Fruit fly (Drosophila melanogaster) whole organism, embryonic: Measurements from ENCODE around the gene CG32483.

Experiments used
- CG10565 ChIP-seq: fragments of 200-800 bp; sonication (Bioruptor generic); optimal IDR thresholded peaks from 3 replicates; lab custom pipeline; 2016; ENCODE audit warnings: missing biosample characterization, mild to moderate bottlenecking, missing genetic modification characterization
- CG12299 ChIP-seq: fragments of 200-800 bp; sonication (Bioruptor generic); optimal IDR thresholded peaks from 2 replicates; lab custom pipeline; 2018; ENCODE audit warnings: missing biosample characterization, mild to moderate bottlenecking, missing genetic modification characterization
- CG13296 ChIP-seq: fragments of 200-800 bp; sonication (Bioruptor generic); optimal IDR thresholded peaks from 3 replicates; lab custom pipeline; 2018; ENCODE audit warnings: missing biosample characterization, mild to moderate bottlenecking, missing genetic modification characterization
- CG15011 ChIP-seq: fragments of 200-800 bp; sonication (Bioruptor generic); optimal IDR thresholded peaks from 3 replicates; lab custom pipeline; 2018; ENCODE audit warnings: missing biosample characterization, mild to moderate bottlenecking, missing genetic modification characterization
- CG1832 ChIP-seq: fragments of 200-800 bp; sonication (Bioruptor generic); optimal IDR thresholded peaks from 2 replicates; lab custom pipeline; 2017; ENCODE audit warnings: missing biosample characterization, mild to moderate bottlenecking, missing genetic modification characterization, inconsistent platforms
- CG18599 ChIP-seq: fragments of 200-800 bp; sonication (Bioruptor generic); optimal IDR thresholded peaks from 3 replicates; lab custom pipeline; 2017; ENCODE audit warnings: missing biosample characterization, missing genetic modification characterization, mild to moderate bottlenecking, moderate library complexity, missing genetic modification reagents
- CG33213 ChIP-seq: fragments of 200-800 bp; sonication (Bioruptor generic); optimal IDR thresholded peaks from 3 replicates; lab custom pipeline; 2016; ENCODE audit warnings: missing biosample characterization, missing genetic modification characterization
- CG3407 ChIP-seq: fragments of 200-800 bp; sonication (Bioruptor generic); optimal IDR thresholded peaks from 2 replicates; lab custom pipeline; 2018; ENCODE audit warnings: missing biosample characterization, mild to moderate bottlenecking, missing genetic modification characterization
- CG4328 ChIP-seq: fragments of 200-800 bp; sonication (Bioruptor generic); optimal IDR thresholded peaks from 3 replicates; lab custom pipeline; 2017; ENCODE audit warnings: missing biosample characterization, missing genetic modification reagents, missing genetic modification characterization
- CG4854 ChIP-seq: fragments of 200-800 bp; sonication (Bioruptor generic); optimal IDR thresholded peaks from 2 replicates; lab custom pipeline; 2016; ENCODE audit warnings: missing biosample characterization, missing genetic modification characterization, inconsistent platforms
- CG5245 ChIP-seq: fragments of 200-800 bp; sonication (Bioruptor generic); optimal IDR thresholded peaks from 3 replicates; lab custom pipeline; 2016; ENCODE audit warnings: missing biosample characterization, missing genetic modification characterization
- CG6683 ChIP-seq: fragments of 200-800 bp; sonication (Bioruptor generic); optimal IDR thresholded peaks from 2 replicates; lab custom pipeline; 2017; ENCODE audit warnings: missing biosample characterization, mild to moderate bottlenecking, missing genetic modification characterization, missing genetic modification reagents
- CHES-1-like ChIP-seq: fragments of 200-800 bp; sonication (Bioruptor generic); optimal IDR thresholded peaks from 2 replicates; lab custom pipeline; 2016; ENCODE audit warnings: missing biosample characterization, missing genetic modification characterization
- CkIIα-i1 ChIP-seq: fragments of 200-800 bp; sonication (Bioruptor generic); IDR thresholded peaks from 2 replicates; pipeline ENCODE4 v1.3.6; 2022; ENCODE audit warnings: missing biosample characterization, missing genetic modification characterization
- D ChIP-seq, 2 experiments: fragments of 200-800 bp in 1 of 2; fragments of >200 bp in 1 of 2; sonication (Bioruptor generic) in 1 of 2; optimal IDR thresholded peaks; 2 replicates in 1 of 2; 3 replicates in 1 of 2; lab custom pipeline; 2017; ENCODE audit warnings: mild to moderate bottlenecking in 1 of 2, missing biosample characterization in 1 of 2, missing genetic modification characterization in 1 of 2, missing genetic modification reagents in 1 of 2
- D19B ChIP-seq: fragments of 200-800 bp; sonication (Bioruptor generic); optimal IDR thresholded peaks from 2 replicates; lab custom pipeline; 2017; ENCODE audit warnings: missing biosample characterization, mild to moderate bottlenecking, missing genetic modification characterization
- Dfd ChIP-seq, 2 experiments: fragments of >200 bp; optimal IDR thresholded peaks; 2 replicates each; lab custom pipeline; 2017; ENCODE audit warnings: missing biosample characterization in 2 of 2, missing genetic modification characterization in 2 of 2
- Dip3 ChIP-seq: fragments of 200-800 bp; sonication (Bioruptor generic); optimal IDR thresholded peaks from 3 replicates; lab custom pipeline; 2016; ENCODE audit warnings: missing biosample characterization, missing genetic modification characterization
- Eip74EF ChIP-seq, 2 experiments: fragments of 200-800 bp in 1 of 2; fragments of >200 bp in 1 of 2; sonication (Bioruptor generic) in 1 of 2; optimal IDR thresholded peaks; 2 replicates each; lab custom pipeline; 2017 to 2019; ENCODE audit warnings: missing biosample characterization in 2 of 2, missing genetic modification characterization in 2 of 2, mild to moderate bottlenecking in 1 of 2, moderate library complexity in 1 of 2
- Myb ChIP-seq: fragments of 200-800 bp; sonication (Bioruptor generic); optimal IDR thresholded peaks from 2 replicates; lab custom pipeline; 2016; ENCODE audit warnings: missing biosample characterization, missing genetic modification characterization
- Neu2 ChIP-seq: fragments of 200-800 bp; sonication (Bioruptor generic); optimal IDR thresholded peaks from 3 replicates; lab custom pipeline; 2016; ENCODE audit warnings: missing biosample characterization, missing genetic modification characterization, borderline replicate concordance
- Nf-YC ChIP-seq: fragments of 200-800 bp; optimal IDR thresholded peaks from 3 replicates; lab custom pipeline; 2019; ENCODE audit warnings: missing biosample characterization, mild to moderate bottlenecking, missing genetic modification characterization, moderate library complexity
- Oaz ChIP-seq: fragments of 200-800 bp; sonication (Bioruptor generic); IDR thresholded peaks from 2 replicates; pipeline ENCODE4 v1.3.6; 2022; ENCODE audit warnings: missing biosample characterization, missing genetic modification characterization
- Optix ChIP-seq: fragments of 200-800 bp; sonication (Bioruptor generic); IDR thresholded peaks from 3 replicates; pipeline ENCODE4 v1.3.6; 2022; ENCODE audit warnings: missing biosample characterization, missing genetic modification characterization
- Pdp1 ChIP-seq, 2 experiments: fragments of 200-800 bp; sonication (Bioruptor generic); optimal IDR thresholded peaks; 3 replicates each; lab custom pipeline; 2016; ENCODE audit warnings: missing biosample characterization in 2 of 2, missing genetic modification characterization in 2 of 2, mild to moderate bottlenecking in 1 of 2, moderate library complexity in 1 of 2
- Sin3A ChIP-seq: fragments of >200 bp; optimal IDR thresholded peaks from 2 replicates; lab custom pipeline; 2018
- Six4 ChIP-seq: fragments of 200-800 bp; sonication (Bioruptor generic); optimal IDR thresholded peaks from 2 replicates; lab custom pipeline; 2016; ENCODE audit warnings: missing biosample characterization, missing genetic modification characterization
- TFAM ChIP-seq: fragments of 200-800 bp; sonication (Bioruptor generic); optimal IDR thresholded peaks from 2 replicates; lab custom pipeline; 2017; ENCODE audit warnings: missing biosample characterization, missing genetic modification characterization, inconsistent platforms
- Tbp ChIP-seq: fragments of >200 bp; optimal IDR thresholded peaks from 2 replicates; lab custom pipeline; 2018; ENCODE audit warnings: missing biosample characterization, missing genetic modification characterization
- YL-1 ChIP-seq: fragments of 200-800 bp; sonication (Bioruptor generic); optimal IDR thresholded peaks from 3 replicates; lab custom pipeline; 2017; ENCODE audit warnings: missing biosample characterization, mild to moderate bottlenecking, missing genetic modification characterization
- abd-A ChIP-seq: fragments of 200-800 bp; sonication (Bioruptor generic); optimal IDR thresholded peaks from 3 replicates; lab custom pipeline; 2019; ENCODE audit warnings: missing biosample characterization, mild to moderate bottlenecking, missing genetic modification characterization, moderate library complexity
- ash1 ChIP-seq: fragments of 200-800 bp; sonication (Bioruptor generic); optimal IDR thresholded peaks from 2 replicates; lab custom pipeline; 2018; ENCODE audit warnings: missing biosample characterization, mild to moderate bottlenecking, missing genetic modification characterization
- ato ChIP-seq: fragments of 200-800 bp; sonication (Bioruptor generic); IDR thresholded peaks from 2 replicates; pipeline ENCODE4 v1.3.6; 2022; ENCODE audit warnings: missing biosample characterization, missing genetic modification characterization; ENCODE audit not compliant: partially characterized antibody
- bab2 ChIP-seq: fragments of 200-800 bp; sonication (Bioruptor generic); optimal IDR thresholded peaks from 2 replicates; lab custom pipeline; 2016; ENCODE audit warnings: missing biosample characterization, missing genetic modification characterization
- caup ChIP-seq: fragments of 200-800 bp; sonication (Bioruptor generic); optimal IDR thresholded peaks from 3 replicates; lab custom pipeline; 2017; ENCODE audit warnings: missing biosample characterization, mild to moderate bottlenecking, missing genetic modification characterization, moderate library complexity; ENCODE audit not compliant: severe bottlenecking
- croc ChIP-seq: fragments of 200-800 bp; sonication (Bioruptor generic); conservative IDR thresholded peaks from 3 replicates; pipeline ENCODE4 v1.3.6; 2022; ENCODE audit warnings: missing biosample characterization, missing genetic modification characterization
- dati ChIP-seq: fragments of 200-800 bp; sonication (Bioruptor generic); IDR thresholded peaks from 2 replicates; pipeline ENCODE4 v1.3.6; 2022; ENCODE audit warnings: missing biosample characterization, missing genetic modification characterization
- dmrt11E ChIP-seq: fragments of 200-800 bp; sonication (Bioruptor generic); optimal IDR thresholded peaks from 3 replicates; lab custom pipeline; 2018; ENCODE audit warnings: missing biosample characterization, mild to moderate bottlenecking, missing genetic modification characterization, moderate library complexity
- fd3F ChIP-seq: fragments of 200-800 bp; sonication (Bioruptor generic); optimal IDR thresholded peaks from 2 replicates; lab custom pipeline; 2018; ENCODE audit warnings: missing biosample characterization, mild to moderate bottlenecking, missing genetic modification characterization, moderate library complexity
- hth ChIP-seq: fragments of >200 bp; optimal IDR thresholded peaks from 2 replicates; lab custom pipeline; 2017; ENCODE audit warnings: inconsistent platforms
- inv ChIP-seq: fragments of 200-800 bp; sonication (Bioruptor generic); IDR thresholded peaks from 2 replicates; pipeline ENCODE4 v1.3.6; 2022; ENCODE audit warnings: missing biosample characterization, missing genetic modification characterization; ENCODE audit not compliant: partially characterized antibody
- mam ChIP-seq: fragments of 200-800 bp; sonication (Bioruptor generic); optimal IDR thresholded peaks from 3 replicates; lab custom pipeline; 2016; ENCODE audit warnings: missing biosample characterization, missing genetic modification characterization
- nau ChIP-seq: fragments of 200-800 bp; sonication (Bioruptor generic); optimal IDR thresholded peaks from 3 replicates; lab custom pipeline; 2017; ENCODE audit warnings: missing biosample characterization, mild to moderate bottlenecking, missing genetic modification characterization, missing genetic modification reagents
- phol ChIP-seq: fragments of 200-800 bp; sonication (Bioruptor generic); optimal IDR thresholded peaks from 3 replicates; lab custom pipeline; 2018; ENCODE audit warnings: missing biosample characterization, mild to moderate bottlenecking, missing genetic modification characterization, moderate library complexity
- sc ChIP-seq, 3 experiments: fragments of >200 bp in 2 of 3; fragments of 200-800 bp in 1 of 3; sonication (Bioruptor generic) in 1 of 3; optimal IDR thresholded peaks; 2 replicates in 2 of 3; 3 replicates in 1 of 3; lab custom pipeline; 2017; ENCODE audit warnings: mild to moderate bottlenecking in 1 of 3, missing biosample characterization in 1 of 3, missing genetic modification characterization in 1 of 3, missing genetic modification reagents in 1 of 3
- sob ChIP-seq: fragments of 200-800 bp; sonication (Bioruptor generic); IDR thresholded peaks from 2 replicates; pipeline ENCODE4 v1.3.6; 2022; ENCODE audit warnings: missing biosample characterization, missing genetic modification characterization
- sr ChIP-seq: fragments of 200-800 bp; sonication (Bioruptor generic); IDR thresholded peaks from 3 replicates; pipeline ENCODE4 v1.3.6; 2022; ENCODE audit warnings: missing biosample characterization, missing genetic modification characterization
- unpg ChIP-seq: fragments of 200-800 bp; sonication (Bioruptor generic); optimal IDR thresholded peaks from 3 replicates; lab custom pipeline; 2018; ENCODE audit warnings: missing biosample characterization, mild to moderate bottlenecking, missing genetic modification characterization, moderate library complexity

Gene CG32483

DNA sequence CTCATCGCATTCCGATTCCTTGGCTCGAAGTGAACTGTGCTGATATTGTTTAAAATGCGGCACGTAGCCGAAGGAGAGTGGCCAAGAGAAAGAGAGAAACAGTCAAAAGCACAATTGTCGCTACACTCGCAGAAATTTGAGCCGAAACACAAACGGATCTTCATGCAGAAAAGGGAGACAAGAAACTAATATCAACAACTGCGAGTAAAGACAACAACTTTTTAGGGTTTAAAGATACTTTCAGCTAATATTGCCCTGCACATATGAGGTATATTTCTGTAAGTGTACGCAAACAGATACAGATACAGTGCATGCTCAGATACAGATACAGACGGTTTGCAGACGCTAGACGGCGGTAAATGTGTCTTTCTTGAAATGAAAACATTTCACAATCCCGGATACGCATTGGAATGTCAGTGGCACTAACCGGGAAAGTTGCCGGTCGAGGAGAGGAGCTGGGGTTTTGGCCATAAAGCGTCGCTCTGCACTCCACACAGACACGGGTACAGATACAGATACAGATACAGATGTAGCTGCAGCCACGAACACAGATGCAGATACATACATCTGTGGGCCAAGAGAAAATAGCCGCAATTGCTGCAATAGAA is 45.7 kb downstream of the CG32483 start (continued):
- TF ChIP-seq CG1832 (GFP tag; lab: Kevin White, UChicago) (no peak), Six4 (GFP tag; lab: Kevin White, UChicago) (peak; percentile 76), CkIIα-i1 (GFP tag; lab: Robert Waterston, UW) (peak; percentile 33; the same call in 1 of the 2 replicates), YL-1 (peak; percentile 1), Dfd (GFP tag; optimal IDR thresholded peaks at IDR 0.05; lab: Kevin White, UChicago) (no peak), bab2 (GFP tag; lab: Kevin White, UChicago) (peak; percentile 85), CHES-1-like (GFP tag; lab: Kevin White, UChicago) (peak; percentile 73), Oaz (GFP tag; lab: Robert Waterston, UW) (peak; percentile 78), Pdp1 (GFP tag; optimal IDR thresholded peaks at IDR 0.05; lab: Kevin White, UChicago) (peak; percentile 82 to 91), CG4328 (GFP tag; lab: Kevin White, UChicago) (peak; percentile 73), CG3407 (GFP tag; lab: Kevin White, UChicago) (peak; percentile 86), D19B (peak; percentile 3), inv (GFP tag; lab: Robert Waterston, UW) (no peak), ash1 (no peak), CG33213 (GFP tag; lab: Kevin White, UChicago) (peak; percentile 88), unpg (GFP tag; lab: Kevin White, UChicago) (peak; percentile 89), CG6683 (GFP tag; lab: Kevin White, UChicago) (peak; percentile 36), croc (GFP tag; lab: Robert Waterston, UW) (peak; percentile 76), abd-A (no peak), CG4854 (peak; percentile 69), Optix (peak; percentile 90), D (optimal IDR thresholded peaks at IDR 0.05; lab: Kevin White, UChicago) (no peak), D (GFP tag; optimal IDR thresholded peaks at IDR 0.05; lab: Kevin White, UChicago) (peak; percentile 89), Eip74EF (GFP tag; optimal IDR thresholded peaks at IDR 0.05; lab: Kevin White, UChicago) (peak in 1 of 2 experiments; percentile 84), CG5245 (peak; percentile 89), caup (GFP tag; lab: Kevin White, UChicago) (peak; percentile 61), Nf-YC (tag; lab: Kevin White, UChicago) (peak; percentile 48), hth (lab: Kevin White, UChicago) (no peak), mam (GFP tag; lab: Kevin White, UChicago) (peak; percentile 86), phol (tag; lab: Kevin White, UChicago) (peak; percentile 89), TFAM (GFP tag; lab: Kevin White, UChicago) (peak; percentile 60), nau (peak; percentile 87), fd3F (GFP tag; lab: Kevin White, UChicago) (peak; percentile 62), sr (peak; percentile 73; the same call in 2 of the 3 replicates), Dip3 (GFP tag; lab: Kevin White, UChicago) (peak; percentile 76), sc (optimal IDR thresholded peaks at IDR 0.05; lab: Kevin White, UChicago) (no peak), sc (GFP tag; optimal IDR thresholded peaks at IDR 0.05; lab: Kevin White, UChicago) (peak; percentile 80), CG10565 (GFP tag; lab: Kevin White, UChicago) (peak; percentile 66), Sin3A (no peak), Myb (peak; percentile 61), Neu2 (GFP tag; lab: Kevin White, UChicago) (peak; percentile 43), sob (GFP tag; lab: Robert Waterston, UW) (peak; percentile 85), CG12299 (tag; lab: Kevin White, UChicago) (peak; percentile 72), dmrt11E (tag; lab: Kevin White, UChicago) (peak; percentile 77), dati (peak; percentile 88), CG18599 (GFP tag; lab: Kevin White, UChicago) (peak; percentile 80), ato (no peak), CG13296 (peak; percentile 64), CG15011 (peak; percentile 31), Tbp (GFP tag; lab: Kevin White, UChicago) (no peak)
